Worm (Caenorhabditis elegans) whole organism, L1 larva: ENCODE data around the gene B0416.2.

ENCODE experiments used
- C16A3.4 ChIP-seq: fragments of 150-350 bp; optimal IDR thresholded peaks from 2 replicates; lab custom pipeline; 2014; ENCODE audit warnings: missing biosample characterization, missing genetic modification characterization
- Y116A8C.19 ChIP-seq: sonication (generic microtip); optimal IDR thresholded peaks from 2 replicates; lab custom pipeline; 2016; ENCODE audit warnings: missing compliant biosample characterization, missing genetic modification characterization, borderline replicate concordance
- blmp-1 ChIP-seq: fragments of 150-350 bp; optimal IDR thresholded peaks from 2 replicates; lab custom pipeline; 2014; ENCODE audit warnings: missing biosample characterization, missing genetic modification characterization
- dpl-1 ChIP-seq, 3 experiments: fragments of 150-350 bp in 2 of 3; sonication (generic microtip) in 1 of 3; optimal IDR thresholded peaks; 2 replicates each; lab custom pipeline; 2014 to 2017; ENCODE audit warnings: missing biosample characterization in 3 of 3, missing genetic modification characterization in 3 of 3, missing genetic modification reagents in 3 of 3
- dsc-1 ChIP-seq: sonication (generic microtip); optimal IDR thresholded peaks from 2 replicates; lab custom pipeline; 2016; ENCODE audit warnings: mild to moderate bottlenecking, missing genetic modification characterization, missing compliant biosample characterization
- efl-1 ChIP-seq, 4 experiments: fragments of 150-350 bp; optimal IDR thresholded peaks in 3 of 4; peaks in 1 of 4; 1 replicate in 1 of 4; 2 replicates in 3 of 4; lab custom pipeline; 2014; ENCODE audit warnings: missing biosample characterization in 2 of 4, missing genetic modification characterization in 2 of 4, missing genetic modification reagents in 2 of 4
- elt-2 ChIP-seq: sonication (generic microtip); optimal IDR thresholded peaks from 2 replicates; lab custom pipeline; 2016; ENCODE audit warnings: missing genetic modification characterization, mild to moderate bottlenecking, inconsistent platforms, missing compliant biosample characterization, missing genetic modification reagents
- elt-3 ChIP-seq, 6 experiments: fragments of 150-350 bp in 1 of 6; sonication (generic microtip); optimal IDR thresholded peaks; 2 replicates each; lab custom pipeline; 2017 to 2018; ENCODE audit warnings: missing biosample characterization in 6 of 6, missing genetic modification characterization in 6 of 6, inconsistent platforms in 1 of 6
- ets-5 ChIP-seq: fragments of 200-800 bp; sonication (Bioruptor generic); IDR thresholded peaks from 2 replicates; pipeline ENCODE4 v1.3.6; 2022; ENCODE audit warnings: missing genetic modification characterization, missing compliant biosample characterization
- fkh-10 ChIP-seq: sonication (generic microtip); optimal IDR thresholded peaks from 2 replicates; lab custom pipeline; 2017; ENCODE audit warnings: missing biosample characterization, missing genetic modification reagents, missing genetic modification characterization
- fos-1 ChIP-seq: fragments of 150-350 bp; optimal IDR thresholded peaks from 2 replicates; lab custom pipeline; 2014; ENCODE audit warnings: missing biosample characterization, missing genetic modification characterization
- hlh-17 ChIP-seq: fragments of 200-800 bp; sonication (Bioruptor generic); optimal IDR thresholded peaks from 2 replicates; lab custom pipeline; 2018; ENCODE audit warnings: missing genetic modification characterization, mild to moderate bottlenecking, missing compliant biosample characterization, moderate library complexity, borderline replicate concordance
- hpl-2 ChIP-seq: fragments of 150-350 bp; optimal IDR thresholded peaks from 2 replicates; lab custom pipeline; 2014; ENCODE audit warnings: missing biosample characterization, missing genetic modification reagents, missing genetic modification characterization
- irx-1 ChIP-seq: sonication (generic microtip); optimal IDR thresholded peaks from 2 replicates; lab custom pipeline; 2016; ENCODE audit warnings: missing genetic modification characterization, missing compliant biosample characterization
- lin-13 ChIP-seq: fragments of 150-350 bp; optimal IDR thresholded peaks from 2 replicates; lab custom pipeline; 2014; ENCODE audit warnings: missing biosample characterization, missing genetic modification reagents, missing genetic modification characterization
- lin-14 ChIP-seq: fragments of 200-800 bp; sonication (Bioruptor generic); optimal IDR thresholded peaks from 2 replicates; lab custom pipeline; 2018; ENCODE audit warnings: mild to moderate bottlenecking, missing genetic modification characterization, moderate library complexity, missing compliant biosample characterization
- lin-15B ChIP-seq: fragments of 150-350 bp; sonication (generic microtip); optimal IDR thresholded peaks from 3 replicates; lab custom pipeline; 2014; ENCODE audit warnings: missing biosample characterization, missing genetic modification characterization
- lin-35 ChIP-seq, 2 experiments: fragments of 150-350 bp; optimal IDR thresholded peaks; 2 replicates each; lab custom pipeline; 2014; ENCODE audit warnings: missing biosample characterization in 2 of 2, missing genetic modification characterization in 2 of 2, missing genetic modification reagents in 2 of 2
- lin-39 ChIP-seq: fragments of 150-350 bp; optimal IDR thresholded peaks from 2 replicates; lab custom pipeline; 2014; ENCODE audit warnings: missing biosample characterization, missing genetic modification reagents, missing genetic modification characterization
- lir-3 ChIP-seq: sonication (generic microtip); optimal IDR thresholded peaks from 2 replicates; lab custom pipeline; 2016; ENCODE audit warnings: mild to moderate bottlenecking, missing genetic modification characterization, moderate library complexity, missing compliant biosample characterization; ENCODE audit not compliant: poor library complexity
- lsy-2 ChIP-seq, 2 experiments: fragments of 150-350 bp; optimal IDR thresholded peaks; 2 replicates each; lab custom pipeline; 2014; ENCODE audit warnings: missing biosample characterization in 2 of 2, missing genetic modification characterization in 2 of 2
- mab-9 ChIP-seq: fragments of 200-800 bp; sonication (Bioruptor generic); IDR thresholded peaks from 2 replicates; pipeline ENCODE4 v1.3.6; 2022; ENCODE audit warnings: missing genetic modification reagents, missing genetic modification characterization, missing compliant biosample characterization
- mep-1 ChIP-seq: fragments of 150-350 bp; optimal IDR thresholded peaks from 2 replicates; lab custom pipeline; 2014; ENCODE audit warnings: missing biosample characterization, missing genetic modification characterization
- nhr-11 ChIP-seq: fragments of 150-350 bp; optimal IDR thresholded peaks from 2 replicates; lab custom pipeline; 2014; ENCODE audit warnings: missing biosample characterization, missing genetic modification characterization
- nhr-20 ChIP-seq: sonication (generic microtip); optimal IDR thresholded peaks from 2 replicates; lab custom pipeline; 2016; ENCODE audit warnings: mild to moderate bottlenecking, missing genetic modification characterization, missing compliant biosample characterization
- nhr-237 ChIP-seq: fragments of 150-350 bp; optimal IDR thresholded peaks from 2 replicates; lab custom pipeline; 2014; ENCODE audit warnings: missing biosample characterization, missing genetic modification characterization
- nhr-28 ChIP-seq: fragments of 150-350 bp; optimal IDR thresholded peaks from 2 replicates; lab custom pipeline; 2014; ENCODE audit warnings: missing biosample characterization, missing genetic modification characterization
- nhr-47 ChIP-seq: sonication (generic microtip); optimal IDR thresholded peaks from 2 replicates; lab custom pipeline; 2016; ENCODE audit warnings: mild to moderate bottlenecking, missing genetic modification characterization, moderate library complexity, missing compliant biosample characterization
- nhr-71 ChIP-seq: sonication (generic microtip); optimal IDR thresholded peaks from 2 replicates; lab custom pipeline; 2016; ENCODE audit warnings: mild to moderate bottlenecking, missing genetic modification characterization, moderate library complexity, missing compliant biosample characterization
- nhr-76 ChIP-seq: sonication (generic microtip); optimal IDR thresholded peaks from 2 replicates; lab custom pipeline; 2017; ENCODE audit warnings: missing biosample characterization, missing genetic modification characterization
- nhr-85 ChIP-seq: sonication (generic microtip); peaks from one replicate; lab custom pipeline; 2016; ENCODE audit warnings: missing genetic modification characterization, inconsistent platforms, missing compliant biosample characterization
- nhr-90 ChIP-seq: sonication (generic microtip); optimal IDR thresholded peaks from 2 replicates; lab custom pipeline; 2016; ENCODE audit warnings: mild to moderate bottlenecking, missing genetic modification characterization, missing compliant biosample characterization; ENCODE audit not compliant: poor library complexity
- rnt-1 ChIP-seq: sonication (generic microtip); optimal IDR thresholded peaks from 2 replicates; lab custom pipeline; 2016; ENCODE audit warnings: mild to moderate bottlenecking, missing genetic modification characterization, moderate library complexity, missing compliant biosample characterization
- skn-1 ChIP-seq: fragments of 150-350 bp; optimal IDR thresholded peaks from 2 replicates; lab custom pipeline; 2014; ENCODE audit warnings: missing biosample characterization, missing genetic modification characterization
- snu-23 ChIP-seq: sonication (generic microtip); optimal IDR thresholded peaks from 2 replicates; lab custom pipeline; 2016; ENCODE audit warnings: missing genetic modification characterization, missing compliant biosample characterization
- sptf-1 ChIP-seq: fragments of 150-350 bp; optimal IDR thresholded peaks from 2 replicates; lab custom pipeline; 2014; ENCODE audit warnings: missing biosample characterization, missing genetic modification characterization
- sup-37 ChIP-seq: fragments of 200-800 bp; sonication (Bioruptor generic); optimal IDR thresholded peaks from 2 replicates; lab custom pipeline; 2018; ENCODE audit warnings: mild to moderate bottlenecking, missing genetic modification characterization, missing compliant biosample characterization
- swsn-7 ChIP-seq: sonication (generic microtip); optimal IDR thresholded peaks from 2 replicates; lab custom pipeline; 2016; ENCODE audit warnings: missing genetic modification characterization, missing compliant biosample characterization
- tbx-2 ChIP-seq: sonication (generic microtip); optimal IDR thresholded peaks from 2 replicates; lab custom pipeline; 2016; ENCODE audit warnings: missing genetic modification characterization, missing compliant biosample characterization
- unc-62 ChIP-seq: fragments of 150-350 bp; optimal IDR thresholded peaks from 2 replicates; lab custom pipeline; 2014; ENCODE audit warnings: missing biosample characterization, missing genetic modification reagents, missing genetic modification characterization
- unc-98 ChIP-seq: fragments of 200-800 bp; sonication (Bioruptor generic); IDR thresholded peaks from 2 replicates; pipeline ENCODE4 v1.3.6; 2022; ENCODE audit warnings: missing genetic modification characterization, missing compliant biosample characterization
- vab-15 ChIP-seq: sonication (generic microtip); optimal IDR thresholded peaks from 2 replicates; lab custom pipeline; 2017; ENCODE audit warnings: missing genotype, mild to moderate bottlenecking, missing genetic modification characterization, missing compliant biosample characterization
- xbp-1 ChIP-seq: sonication (generic microtip); optimal IDR thresholded peaks from 2 replicates; lab custom pipeline; 2016; ENCODE audit warnings: missing genetic modification characterization, missing compliant biosample characterization
- zag-1 ChIP-seq: fragments of 150-350 bp; optimal IDR thresholded peaks from 2 replicates; lab custom pipeline; 2014; ENCODE audit warnings: missing biosample characterization, missing genetic modification characterization
- ztf-11 ChIP-seq, 2 experiments: sonication (generic microtip); optimal IDR thresholded peaks; 2 replicates each; lab custom pipeline; 2016 to 2017; ENCODE audit warnings: missing genetic modification characterization in 2 of 2, missing biosample characterization in 1 of 2, missing compliant biosample characterization in 1 of 2

Gene B0416.2

ce11 chrX:9283026-9283425 is 15.9 kb upstream of the B0416.2 start, which contains the start of gene B0416.11:
Gene B0416.11, minus strand, starts transcription at chrX:9283126.
- no peak for TF ChIP-seq sptf-1 (tag; lab: Kevin White, UChicago)
- no peak for TF ChIP-seq lin-15B (tag; lab: Kevin White, UChicago)
- no peak for TF ChIP-seq elt-3 (tag; optimal IDR thresholded peaks at IDR 0.05; lab: Kevin White, UChicago)
- TF ChIP-seq nhr-237 (tag; lab: Kevin White, UChicago), result no peak
- no peak for TF ChIP-seq lin-35 (GFP tag; optimal IDR thresholded peaks at IDR 0.05; lab: Kevin White, UChicago)
- TF ChIP-seq nhr-11, result no peak
- TF ChIP-seq tbx-2 (tag; lab: Kevin White, UChicago), result no peak
- TF ChIP-seq dpl-1 (GFP tag; optimal IDR thresholded peaks at IDR 0.05; lab: Kevin White, UChicago), result no peak
- TF ChIP-seq fkh-10 (GFP tag; lab: Kevin White, UChicago), result no peak
- TF ChIP-seq nhr-47 (tag; lab: Kevin White, UChicago), result no peak
- no peak for TF ChIP-seq rnt-1 (tag; lab: Kevin White, UChicago)
- TF ChIP-seq lin-13, result no peak
- TF ChIP-seq mep-1 (tag; lab: Kevin White, UChicago), result no peak
- TF ChIP-seq hpl-2 (GFP tag; lab: Kevin White, UChicago), result no peak
- no peak for TF ChIP-seq skn-1 (tag; lab: Kevin White, UChicago)
- TF ChIP-seq lin-39 (tag; lab: Kevin White, UChicago), result no peak
- TF ChIP-seq lin-14 (GFP tag; lab: Kevin White, UChicago), result no peak
- TF ChIP-seq ztf-11 (tag; optimal IDR thresholded peaks at IDR 0.05; lab: Kevin White, UChicago), result no peak
- TF ChIP-seq nhr-28 (tag; lab: Kevin White, UChicago), result no peak

ce11 chrX:9291345-9291744 is 7.6 kb upstream of the B0416.2 start, which contains the start of gene B0416.3:
Gene B0416.3, plus strand, starts transcription at chrX:9291645.
- no peak for TF ChIP-seq sptf-1 (tag; lab: Kevin White, UChicago)
- no peak for TF ChIP-seq mab-9
- TF ChIP-seq sup-37 (GFP tag; lab: Kevin White, UChicago), result no peak

- TF ChIP-seq lin-35 (GFP tag; optimal IDR thresholded peaks at IDR 0.05; lab: Kevin White, UChicago) (peak in 1 of 2 experiments; percentile 16), elt-2 (tag; lab: Kevin White, UChicago) (peak; percentile 56), lir-3 (tag; lab: Kevin White, UChicago) (no peak)
Observed at ce11 chrX:9295471-9295870, 3.5 kb upstream of the B0416.2 start.

- no peak for TF ChIP-seq fos-1 (tag; lab: Kevin White, UChicago)
- TF ChIP-seq ets-5, result no peak
- TF ChIP-seq Y116A8C.19, result no peak
- peak; percentile 60 for TF ChIP-seq rnt-1 (tag; lab: Kevin White, UChicago)
- peak; percentile 34 for TF ChIP-seq C16A3.4 (tag; lab: Kevin White, UChicago)
- peak; percentile 48 for TF ChIP-seq nhr-85 (tag; lab: Kevin White, UChicago)
- peak in 1 of 3 experiments; percentile 10 for TF ChIP-seq dpl-1 (GFP tag; optimal IDR thresholded peaks at IDR 0.05; lab: Kevin White, UChicago)
- peak; percentile 32 for TF ChIP-seq nhr-47 (tag; lab: Kevin White, UChicago)
- peak; percentile 17 for TF ChIP-seq tbx-2 (tag; lab: Kevin White, UChicago)
- peak in 1 of 2 experiments; percentile 30 for TF ChIP-seq lsy-2 (tag; optimal IDR thresholded peaks at IDR 0.05; lab: Kevin White, UChicago)
- peak; percentile 49 for TF ChIP-seq nhr-90 (tag; lab: Kevin White, UChicago)
- peak; percentile 31 for TF ChIP-seq lin-14 (GFP tag; lab: Kevin White, UChicago)
- peak; percentile 49 for TF ChIP-seq nhr-71
- no peak for TF ChIP-seq unc-62 (GFP tag; lab: Kevin White, UChicago)
- TF ChIP-seq xbp-1 (tag; lab: Kevin White, UChicago), result peak; percentile 33
- TF ChIP-seq nhr-20, result peak; percentile 27
- peak in 1 of 6 experiments; percentile 52 for TF ChIP-seq elt-3 (tag; optimal IDR thresholded peaks at IDR 0.05; lab: Kevin White, UChicago)
- TF ChIP-seq snu-23 (GFP tag; lab: Kevin White, UChicago), result peak; percentile 51
- no peak for TF ChIP-seq vab-15 (tag; lab: Kevin White, UChicago)
- peak; percentile 5 for TF ChIP-seq irx-1
- TF ChIP-seq nhr-76 (tag; lab: Kevin White, UChicago), result no peak
- TF ChIP-seq efl-1 (optimal IDR thresholded peaks at IDR 0.05; lab: Kevin White, UChicago), result no peak
- peak in 1 of 2 experiments; percentile 57 for TF ChIP-seq efl-1 (GFP tag; optimal IDR thresholded peaks at IDR 0.05 in 1 of 2; lab: Kevin White, UChicago)
- TF ChIP-seq unc-98 (GFP tag; lab: Robert Waterston, UW), result no peak
- TF ChIP-seq zag-1 (tag; lab: Kevin White, UChicago), result no peak
- TF ChIP-seq hlh-17 (GFP tag; lab: Kevin White, UChicago), result no peak
- TF ChIP-seq blmp-1 (tag; lab: Kevin White, UChicago), result peak; percentile 26
- peak; percentile 33 for TF ChIP-seq swsn-7 (tag; lab: Kevin White, UChicago)
- TF ChIP-seq dsc-1 (tag; lab: Kevin White, UChicago), result peak; percentile 34
Observed at ce11 chrX:9296591-9296990, 2.4 kb upstream of the B0416.2 start, which contains the start of gene gly-13. Gene gly-13, minus strand, starts transcription at chrX:9296622.
